Worm (Caenorhabditis elegans) whole organism, L3 larva: ENCODE results near the gene mdt-15.
A peak's percentile ranks its signal among the peaks of the same experiment; 100 is the strongest.

Source experiments
- R02D3.7 ChIP-seq: fragments of 150-350 bp; optimal IDR thresholded peaks from 2 replicates; lab custom pipeline; 2014; ENCODE audit warnings: missing biosample characterization, missing genetic modification characterization
- ZK546.5 ChIP-seq: sonication (generic microtip); optimal IDR thresholded peaks from 2 replicates; lab custom pipeline; 2017; ENCODE audit warnings: missing biosample characterization, missing genetic modification characterization
- aly-2 ChIP-seq: fragments of 150-350 bp; optimal IDR thresholded peaks from 2 replicates; lab custom pipeline; 2014; ENCODE audit warnings: missing biosample characterization, missing genetic modification characterization
- ama-1 ChIP-seq: fragments of 150-350 bp; optimal IDR thresholded peaks from 2 replicates; lab custom pipeline; 2018
- ceh-16 ChIP-seq: sonication (generic microtip); optimal IDR thresholded peaks from 2 replicates; lab custom pipeline; 2017; ENCODE audit warnings: missing biosample characterization, missing genetic modification characterization
- ceh-28 ChIP-seq: fragments of 150-350 bp; optimal IDR thresholded peaks from 2 replicates; lab custom pipeline; 2014; ENCODE audit warnings: missing biosample characterization, missing genetic modification reagents, missing genetic modification characterization
- ceh-82 ChIP-seq: fragments of 150-350 bp; optimal IDR thresholded peaks from 2 replicates; lab custom pipeline; 2014; ENCODE audit warnings: missing biosample characterization, missing genetic modification characterization
- ceh-9 ChIP-seq: sonication (generic microtip); optimal IDR thresholded peaks from 2 replicates; lab custom pipeline; 2018; ENCODE audit warnings: missing biosample characterization, missing genetic modification characterization
- daf-12 ChIP-seq: fragments of 150-350 bp; optimal IDR thresholded peaks from 2 replicates; lab custom pipeline; 2014; ENCODE audit warnings: missing biosample characterization, missing genetic modification reagents, missing genetic modification characterization
- egl-27 ChIP-seq: sonication (generic microtip); optimal IDR thresholded peaks from 4 replicates; lab custom pipeline; 2017; ENCODE audit warnings: missing biosample characterization, missing genetic modification reagents, missing genetic modification characterization
- egl-5 ChIP-seq: fragments of 150-350 bp; optimal IDR thresholded peaks from 2 replicates; lab custom pipeline; 2017; ENCODE audit warnings: missing biosample characterization, missing genetic modification reagents, missing genetic modification characterization, inconsistent platforms
- elt-1 ChIP-seq: fragments of 150-350 bp; optimal IDR thresholded peaks from 2 replicates; lab custom pipeline; 2014; ENCODE audit warnings: missing biosample characterization, missing genetic modification characterization
- elt-2 ChIP-seq: sonication (generic microtip); optimal IDR thresholded peaks from 2 replicates; lab custom pipeline; 2016; ENCODE audit warnings: missing genetic modification reagents, mild to moderate bottlenecking, missing genetic modification characterization, missing compliant biosample characterization
- elt-3 ChIP-seq, 3 experiments: fragments of 150-350 bp in 1 of 3; sonication (generic microtip) in 2 of 3; optimal IDR thresholded peaks; 2 replicates in 2 of 3; 4 replicates in 1 of 3; lab custom pipeline; 2014 to 2017; ENCODE audit warnings: missing biosample characterization in 3 of 3, missing genetic modification characterization in 3 of 3
- eor-1 ChIP-seq, 2 experiments: fragments of 150-350 bp; optimal IDR thresholded peaks; 2 replicates each; lab custom pipeline; 2014 to 2018; ENCODE audit warnings: missing biosample characterization in 2 of 2, missing genetic modification characterization in 2 of 2
- fkh-10 ChIP-seq: sonication (generic microtip); optimal IDR thresholded peaks from 2 replicates; lab custom pipeline; 2017; ENCODE audit warnings: missing biosample characterization, missing genetic modification reagents, missing genetic modification characterization
- fkh-2 ChIP-seq: fragments of 150-350 bp; optimal IDR thresholded peaks from 2 replicates; lab custom pipeline; 2014; ENCODE audit warnings: missing biosample characterization, missing genetic modification reagents, missing genetic modification characterization
- fos-1 ChIP-seq: fragments of 150-350 bp; optimal IDR thresholded peaks from 2 replicates; lab custom pipeline; 2014; ENCODE audit warnings: missing biosample characterization, missing genetic modification characterization
- hmg-11 ChIP-seq: sonication (generic microtip); optimal IDR thresholded peaks from 2 replicates; lab custom pipeline; 2016; ENCODE audit warnings: missing genetic modification characterization, missing compliant biosample characterization
- jun-1 ChIP-seq: fragments of 150-350 bp; optimal IDR thresholded peaks from 2 replicates; lab custom pipeline; 2014; ENCODE audit warnings: missing biosample characterization, missing genetic modification reagents, missing genetic modification characterization
- lin-15B ChIP-seq: fragments of 150-350 bp; optimal IDR thresholded peaks from 2 replicates; lab custom pipeline; 2014; ENCODE audit warnings: missing biosample characterization, missing genetic modification characterization
- lin-39 ChIP-seq: fragments of 150-350 bp; optimal IDR thresholded peaks from 2 replicates; lab custom pipeline; 2018; ENCODE audit warnings: missing biosample characterization, missing genetic modification reagents, missing genetic modification characterization
- lsy-12 ChIP-seq: sonication (generic microtip); optimal IDR thresholded peaks from 2 replicates; lab custom pipeline; 2016; ENCODE audit warnings: mild to moderate bottlenecking, missing genetic modification characterization, missing compliant biosample characterization
- mdl-1 ChIP-seq: fragments of 150-350 bp; optimal IDR thresholded peaks from 2 replicates; lab custom pipeline; 2014; ENCODE audit warnings: missing biosample characterization, missing genetic modification characterization
- mml-1 ChIP-seq: fragments of 150-350 bp; sonication (generic microtip); optimal IDR thresholded peaks from 3 replicates; lab custom pipeline; 2014; ENCODE audit warnings: missing biosample characterization, missing genetic modification characterization
- nfya-1 ChIP-seq: sonication (generic microtip); optimal IDR thresholded peaks from 2 replicates; lab custom pipeline; 2017; ENCODE audit warnings: missing genetic modification characterization, mild to moderate bottlenecking, missing compliant biosample characterization, antibody characterized with exemption, moderate library complexity; ENCODE audit not compliant: insufficient read depth
- nhr-11 ChIP-seq: fragments of 150-350 bp; optimal IDR thresholded peaks from 2 replicates; lab custom pipeline; 2014; ENCODE audit warnings: missing biosample characterization, missing genetic modification characterization
- nhr-12 ChIP-seq: fragments of 150-350 bp; optimal IDR thresholded peaks from 2 replicates; lab custom pipeline; 2014; ENCODE audit warnings: missing biosample characterization, missing genetic modification characterization
- nhr-23 ChIP-seq: fragments of 150-350 bp; optimal IDR thresholded peaks from 2 replicates; lab custom pipeline; 2014; ENCODE audit warnings: missing biosample characterization, missing genetic modification reagents, missing genetic modification characterization
- nhr-237 ChIP-seq: fragments of 150-350 bp; optimal IDR thresholded peaks from 2 replicates; lab custom pipeline; 2014; ENCODE audit warnings: missing biosample characterization, missing genetic modification characterization
- nhr-25 ChIP-seq: sonication (generic microtip); optimal IDR thresholded peaks from 2 replicates; lab custom pipeline; 2017; ENCODE audit warnings: missing biosample characterization, missing genetic modification characterization
- nhr-28 ChIP-seq: fragments of 150-350 bp; optimal IDR thresholded peaks from 2 replicates; lab custom pipeline; 2014; ENCODE audit warnings: missing biosample characterization, missing genetic modification characterization
- nhr-43 ChIP-seq: sonication (generic microtip); optimal IDR thresholded peaks from 2 replicates; lab custom pipeline; 2016; ENCODE audit warnings: mild to moderate bottlenecking, missing genetic modification characterization, missing compliant biosample characterization; ENCODE audit not compliant: poor library complexity, severe bottlenecking
- nhr-67 ChIP-seq: fragments of 150-350 bp; optimal IDR thresholded peaks from 2 replicates; lab custom pipeline; 2014; ENCODE audit warnings: missing biosample characterization, missing genetic modification characterization
- nhr-76 ChIP-seq: fragments of 150-350 bp; sonication (generic microtip); optimal IDR thresholded peaks from 5 replicates; lab custom pipeline; 2014; ENCODE audit warnings: missing biosample characterization, missing genetic modification characterization
- nhr-77 ChIP-seq: fragments of 150-350 bp; optimal IDR thresholded peaks from 2 replicates; lab custom pipeline; 2014; ENCODE audit warnings: missing biosample characterization, missing genetic modification characterization
- pha-4 ChIP-seq: fragments of 150-350 bp; optimal IDR thresholded peaks from 2 replicates; lab custom pipeline; 2014; ENCODE audit warnings: missing biosample characterization, missing genetic modification reagents, missing genetic modification characterization
- pqm-1 ChIP-seq: fragments of 150-350 bp; optimal IDR thresholded peaks from 2 replicates; lab custom pipeline; 2017; ENCODE audit warnings: missing biosample characterization, missing genetic modification characterization, inconsistent platforms
- sea-2 ChIP-seq: fragments of 150-350 bp; sonication (generic microtip); optimal IDR thresholded peaks from 4 replicates; lab custom pipeline; 2014; ENCODE audit warnings: missing biosample characterization, missing genetic modification reagents, missing genetic modification characterization
- skn-1 ChIP-seq: fragments of 150-350 bp; optimal IDR thresholded peaks from 2 replicates; lab custom pipeline; 2014; ENCODE audit warnings: missing biosample characterization, missing genetic modification characterization
- snpc-4 ChIP-seq: fragments of 150-350 bp; optimal IDR thresholded peaks from 2 replicates; lab custom pipeline; 2014; ENCODE audit warnings: missing biosample characterization, missing genetic modification characterization
- tbx-2 ChIP-seq: sonication (generic microtip); optimal IDR thresholded peaks from 2 replicates; lab custom pipeline; 2016; ENCODE audit warnings: mild to moderate bottlenecking, missing genetic modification characterization, missing compliant biosample characterization
- unc-39 ChIP-seq: sonication (generic microtip); optimal IDR thresholded peaks from 4 replicates; lab custom pipeline; 2017; ENCODE audit warnings: missing biosample characterization, missing genetic modification characterization
- unc-62 ChIP-seq: fragments of 150-350 bp; sonication (generic microtip); optimal IDR thresholded peaks from 4 replicates; lab custom pipeline; 2014; ENCODE audit warnings: missing biosample characterization, missing genetic modification reagents, missing genetic modification characterization
- zag-1 ChIP-seq: fragments of 150-350 bp; optimal IDR thresholded peaks from 2 replicates; lab custom pipeline; 2014; ENCODE audit warnings: missing biosample characterization, missing genetic modification characterization
- ztf-11 ChIP-seq: fragments of 150-350 bp; optimal IDR thresholded peaks from 2 replicates; lab custom pipeline; 2014; ENCODE audit warnings: missing biosample characterization, missing genetic modification characterization
- ztf-4 ChIP-seq: fragments of 150-350 bp; optimal IDR thresholded peaks from 2 replicates; lab custom pipeline; 2014; ENCODE audit warnings: missing biosample characterization, missing genetic modification characterization

The mdt-15 gene

DNA sequence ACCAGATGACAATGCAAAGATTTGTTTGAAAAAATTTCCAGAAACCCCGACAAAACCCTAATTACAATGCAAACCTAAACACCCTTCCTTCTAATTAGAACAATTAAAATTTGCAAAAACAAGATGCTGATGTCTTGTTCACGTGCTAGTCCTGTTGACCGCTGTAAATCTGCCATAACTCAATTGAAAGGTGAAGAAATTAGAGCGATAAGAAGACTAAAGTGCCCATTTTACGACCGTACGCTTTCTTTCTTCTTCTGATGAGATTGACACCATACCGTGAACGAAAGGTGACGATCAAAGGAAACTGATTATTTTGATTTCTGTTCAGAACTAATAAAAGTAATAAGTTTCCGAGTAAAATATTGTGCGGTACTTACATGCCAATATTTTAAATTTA, 20.1 kb downstream of the mdt-15 start:
- TF ChIP-seq hmg-11 (tag; lab: Kevin White, UChicago) (no peak), elt-1 (no peak), egl-5 (tag; lab: Kevin White, UChicago) (no peak), snpc-4 (tag; lab: Kevin White, UChicago) (no peak), sea-2 (GFP tag; lab: Kevin White, UChicago) (no peak), nhr-23 (no peak), ceh-9 (tag; lab: Kevin White, UChicago) (no peak), nfya-1 (tag; lab: Kevin White, UChicago) (no peak), ZK546.5 (tag; lab: Kevin White, UChicago) (no peak), R02D3.7 (tag; lab: Kevin White, UChicago) (no peak)

DNA sequence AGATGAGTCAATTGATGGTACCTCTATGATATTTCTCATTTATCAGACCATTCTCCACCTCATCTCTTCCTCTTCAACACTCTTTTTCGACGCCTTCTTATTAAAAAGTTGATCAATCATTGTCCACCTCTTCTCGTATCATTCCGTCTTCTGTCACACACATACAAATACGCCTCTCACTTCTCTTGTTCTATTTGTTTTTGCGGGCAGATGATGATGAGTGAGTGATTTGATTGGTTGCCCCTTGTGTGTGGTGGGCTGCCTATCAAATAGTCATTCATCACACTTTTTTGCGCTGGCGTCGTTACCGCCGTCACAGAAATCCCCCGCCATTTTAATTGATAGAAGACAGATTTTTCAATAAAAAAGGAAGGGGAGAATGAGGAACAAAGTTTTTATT, 20.9 kb downstream of the mdt-15 start:
- TF ChIP-seq ceh-9 (tag; lab: Kevin White, UChicago) (no peak), lsy-12 (tag; lab: Kevin White, UChicago) (no peak), elt-3 (tag; optimal IDR thresholded peaks at IDR 0.05; lab: Kevin White, UChicago) (peak in 2 of 3 experiments; percentile 19 to 82), fos-1 (no peak), ztf-4 (tag; lab: Kevin White, UChicago) (no peak), daf-12 (tag; lab: Kevin White, UChicago) (no peak), egl-27 (tag; lab: Kevin White, UChicago) (peak; percentile 18), ZK546.5 (tag; lab: Kevin White, UChicago) (no peak), jun-1 (tag; lab: Kevin White, UChicago) (no peak), pha-4 (tag; lab: Kevin White, UChicago) (no peak), nhr-77 (tag; lab: Kevin White, UChicago) (no peak), fkh-2 (tag; lab: Kevin White, UChicago) (no peak), aly-2 (no peak), lin-15B (no peak), nhr-12 (tag; lab: Kevin White, UChicago) (no peak), nhr-43 (tag; lab: Kevin White, UChicago) (peak; percentile 41), ceh-28 (tag; lab: Kevin White, UChicago) (no peak), sea-2 (GFP tag; lab: Kevin White, UChicago) (no peak), pqm-1 (tag; lab: Kevin White, UChicago) (no peak), mml-1 (no peak), unc-62 (GFP tag; lab: Kevin White, UChicago) (peak; percentile 18), egl-5 (tag; lab: Kevin White, UChicago) (no peak), nhr-237 (no peak), lin-39 (tag; lab: Kevin White, UChicago) (no peak), nfya-1 (tag; lab: Kevin White, UChicago) (peak; percentile 73), ceh-16 (tag; lab: Kevin White, UChicago) (no peak), ama-1 (lab: Kevin White, UChicago) (no peak), ztf-11 (tag; lab: Kevin White, UChicago) (no peak), nhr-11 (tag; lab: Kevin White, UChicago) (no peak), tbx-2 (tag; lab: Kevin White, UChicago) (no peak), nhr-67 (tag; lab: Kevin White, UChicago) (no peak), eor-1 (tag; optimal IDR thresholded peaks at IDR 0.05; lab: Kevin White, UChicago) (no peak), hmg-11 (tag; lab: Kevin White, UChicago) (no peak), zag-1 (no peak), snpc-4 (tag; lab: Kevin White, UChicago) (no peak), unc-39 (no peak), skn-1 (tag; lab: Kevin White, UChicago) (no peak), R02D3.7 (tag; lab: Kevin White, UChicago) (no peak), elt-2 (tag; lab: Kevin White, UChicago) (no peak), nhr-23 (peak; percentile 69), ceh-82 (no peak), mdl-1 (tag; lab: Kevin White, UChicago) (no peak), elt-1 (no peak), nhr-76 (no peak), fkh-10 (GFP tag; lab: Kevin White, UChicago) (no peak), nhr-28 (tag; lab: Kevin White, UChicago) (no peak), nhr-25 (tag; lab: Kevin White, UChicago) (peak; percentile 58)
